Worm (Caenorhabditis elegans) whole organism, young adult: Measurements from ENCODE around the gene kel-1.

ENCODE experiments used
- F33H1.4 ChIP-seq: fragments of 200-800 bp; sonication (Bioruptor generic); IDR thresholded peaks from 2 replicates; pipeline ENCODE4 v1.3.6; 2022; ENCODE audit warnings: missing genetic modification reagents, missing genetic modification characterization, missing compliant biosample characterization
- F49E8.2 ChIP-seq: sonication (generic microtip); optimal IDR thresholded peaks from 3 replicates; lab custom pipeline; 2017; ENCODE audit warnings: missing genetic modification characterization, mild to moderate bottlenecking, missing compliant biosample characterization, antibody characterized with exemption, moderate library complexity; ENCODE audit not compliant: insufficient read depth
- lin-35 ChIP-seq, 3 experiments: fragments of 150-350 bp in 2 of 3; sonication (generic microtip) in 1 of 3; optimal IDR thresholded peaks; 2 replicates each; lab custom pipeline; 2014 to 2018; ENCODE audit warnings: missing biosample characterization in 3 of 3, missing genetic modification characterization in 3 of 3, missing genetic modification reagents in 3 of 3
- repo-1 ChIP-seq: sonication (generic microtip); optimal IDR thresholded peaks from 2 replicates; lab custom pipeline; 2017; ENCODE audit warnings: mild to moderate bottlenecking, missing genetic modification characterization, missing compliant biosample characterization
- snpc-4 ChIP-seq, 5 experiments: fragments of 150-350 bp in 1 of 5; sonication (generic microtip) in 4 of 5; optimal IDR thresholded peaks; 2 replicates each; lab custom pipeline; 2014 to 2018; ENCODE audit warnings: missing genetic modification characterization in 5 of 5, missing biosample characterization in 3 of 5, antibody characterized with exemption in 2 of 5, mild to moderate bottlenecking in 2 of 5, missing compliant biosample characterization in 2 of 5, missing genotype in 2 of 5, moderate library complexity in 2 of 5, missing genetic modification reagents in 1 of 5
- sptf-2 ChIP-seq: fragments of 200-800 bp; sonication (Bioruptor generic); optimal IDR thresholded peaks from 2 replicates; lab custom pipeline; 2018; ENCODE audit warnings: mild to moderate bottlenecking, missing genetic modification characterization, missing compliant biosample characterization
- unc-62 ChIP-seq: fragments of 150-350 bp; optimal IDR thresholded peaks from 2 replicates; lab custom pipeline; 2014; ENCODE audit warnings: missing biosample characterization, missing genetic modification reagents, missing genetic modification characterization

DNA sequence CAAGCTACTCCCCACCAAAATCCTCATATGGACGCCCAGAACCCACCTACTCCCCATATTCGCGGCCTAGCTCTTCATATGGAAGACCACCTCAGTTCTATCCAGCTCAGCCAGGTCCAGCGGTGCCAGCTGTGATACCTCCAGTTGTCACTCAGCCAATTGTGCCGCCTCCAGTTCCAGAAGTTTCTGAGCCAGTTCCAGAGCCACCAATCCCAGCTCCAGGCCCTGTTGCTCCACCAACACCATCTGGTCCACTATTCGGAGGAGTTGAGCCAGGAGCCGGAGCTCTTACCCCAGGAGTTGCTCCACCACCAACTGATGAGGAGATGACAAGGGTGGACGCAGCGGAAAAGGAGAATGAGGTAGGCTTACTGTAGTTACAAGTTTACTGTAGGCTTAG, 32.9 kb downstream of the kel-1 start:
- TF ChIP-seq repo-1 (no peak), lin-35 (GFP tag; optimal IDR thresholded peaks at IDR 0.05; lab: Kevin White, UChicago) (no peak), unc-62 (GFP tag; lab: Kevin White, UChicago) (no peak), F49E8.2 (tag; lab: Kevin White, UChicago) (no peak), F33H1.4 (no peak), snpc-4 (GFP tag; optimal IDR thresholded peaks at IDR 0.05; lab: Kevin White, UChicago) (no peak), snpc-4 (tag; optimal IDR thresholded peaks at IDR 0.05; lab: Kevin White, UChicago) (no peak), sptf-2 (no peak)
